Fruit fly (Drosophila melanogaster) whole organism, wandering third instar larva: Measurements from ENCODE around the gene Srp19.
A peak's percentile ranks its signal among the peaks of the same experiment; 100 is the strongest.

Experiments
- CrebA ChIP-seq: fragments of 200-800 bp; sonication (Bioruptor generic); optimal IDR thresholded peaks from 2 replicates; lab custom pipeline; 2016; ENCODE audit warnings: missing biosample characterization, mild to moderate bottlenecking, missing genetic modification characterization, borderline replicate concordance
- Dfd ChIP-seq: fragments of >200 bp; optimal IDR thresholded peaks from 2 replicates; lab custom pipeline; 2017; ENCODE audit warnings: missing biosample characterization, missing genetic modification characterization
- Hr78 ChIP-seq: fragments of >200 bp; optimal IDR thresholded peaks from 2 replicates; lab custom pipeline; 2017; ENCODE audit warnings: missing biosample characterization, missing genetic modification characterization
- Jra ChIP-seq: sonication (Bioruptor generic); optimal IDR thresholded peaks from 2 replicates; lab custom pipeline; 2016; ENCODE audit warnings: missing biosample characterization, missing genetic modification characterization
- Sp1 ChIP-seq: fragments of 200-800 bp; sonication (Bioruptor generic); optimal IDR thresholded peaks from 3 replicates; lab custom pipeline; 2019; ENCODE audit warnings: missing biosample characterization, mild to moderate bottlenecking, missing genetic modification characterization, moderate library complexity
- brk ChIP-seq: fragments of 200-800 bp; sonication (Bioruptor generic); optimal IDR thresholded peaks from 2 replicates; lab custom pipeline; 2016; ENCODE audit warnings: missing biosample characterization, mild to moderate bottlenecking, missing genetic modification characterization
- lola ChIP-seq: fragments of >200 bp; optimal IDR thresholded peaks from 2 replicates; lab custom pipeline; 2017; ENCODE audit warnings: missing biosample characterization, missing genetic modification characterization
- usp ChIP-seq: fragments of >200 bp; optimal IDR thresholded peaks from 2 replicates; lab custom pipeline; 2017; ENCODE audit warnings: missing biosample characterization, missing genetic modification characterization

DNA sequence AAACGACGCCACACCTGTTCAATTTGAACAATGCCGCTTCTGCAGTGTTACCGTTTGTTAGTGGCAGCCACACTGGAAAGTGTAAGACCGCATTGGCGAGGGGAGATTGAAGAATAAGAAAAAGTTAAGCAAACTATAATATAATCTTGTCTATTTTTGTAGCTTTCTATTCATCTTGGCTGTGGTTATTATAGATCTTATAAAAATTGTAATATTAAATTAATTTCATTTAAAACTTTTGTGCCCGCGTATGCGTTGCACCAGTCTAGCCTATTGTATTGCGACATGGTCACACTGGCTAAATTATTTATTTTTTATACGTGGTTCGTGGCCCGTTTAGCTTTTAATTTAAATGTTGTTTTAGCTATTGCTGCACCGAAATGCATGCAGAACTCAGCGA, 24.5 kb downstream of the Srp19 start, which contains the start of the genes RhoGEF4 and Rint1:
- TF ChIP-seq CrebA (no peak), Sp1 (GFP tag; lab: Kevin White, UChicago) (peak; percentile 48), brk (no peak), Jra (GFP tag; lab: Kevin White, UChicago) (no peak), lola (no peak), Hr78 (no peak), Dfd (GFP tag; lab: Kevin White, UChicago) (no peak), usp (no peak)
